Fruit fly (Drosophila melanogaster) whole organism, wandering third instar larva: ENCODE data around the gene Kyat.

ENCODE experiments used
- Hr78 ChIP-seq: fragments of >200 bp; optimal IDR thresholded peaks from 2 replicates; lab custom pipeline; 2017; ENCODE audit warnings: missing biosample characterization, missing genetic modification characterization
- Jra ChIP-seq: sonication (Bioruptor generic); optimal IDR thresholded peaks from 2 replicates; lab custom pipeline; 2016; ENCODE audit warnings: missing biosample characterization, missing genetic modification characterization
- N ChIP-seq: fragments of >200 bp; optimal IDR thresholded peaks from 2 replicates; lab custom pipeline; 2018; ENCODE audit warnings: missing biosample characterization, missing external identifiers, missing genetic modification characterization
- OdsH ChIP-seq: fragments of 200-800 bp; sonication (Bioruptor generic); optimal IDR thresholded peaks from 2 replicates; lab custom pipeline; 2016; ENCODE audit warnings: missing biosample characterization, mild to moderate bottlenecking, missing genetic modification characterization
- Sp1 ChIP-seq: fragments of 200-800 bp; sonication (Bioruptor generic); optimal IDR thresholded peaks from 3 replicates; lab custom pipeline; 2019; ENCODE audit warnings: missing biosample characterization, mild to moderate bottlenecking, missing genetic modification characterization, moderate library complexity
- brk ChIP-seq: fragments of 200-800 bp; sonication (Bioruptor generic); optimal IDR thresholded peaks from 2 replicates; lab custom pipeline; 2016; ENCODE audit warnings: missing biosample characterization, mild to moderate bottlenecking, missing genetic modification characterization
- dmrt93B ChIP-seq: fragments of 200-800 bp; sonication (Bioruptor generic); optimal IDR thresholded peaks from 2 replicates; lab custom pipeline; 2018; ENCODE audit warnings: missing biosample characterization, mild to moderate bottlenecking, missing genetic modification characterization
- dsf ChIP-seq: sonication (Bioruptor generic); optimal IDR thresholded peaks from 2 replicates; lab custom pipeline; 2016; ENCODE audit warnings: missing biosample characterization, missing genetic modification characterization, borderline replicate concordance
- fru ChIP-seq: fragments of 200-800 bp; sonication (Bioruptor generic); optimal IDR thresholded peaks from 3 replicates; lab custom pipeline; 2016; ENCODE audit warnings: missing biosample characterization, mild to moderate bottlenecking, missing genetic modification characterization
- h ChIP-seq: fragments of 200-800 bp; sonication (Bioruptor generic); optimal IDR thresholded peaks from 3 replicates; lab custom pipeline; 2016; ENCODE audit warnings: missing biosample characterization, mild to moderate bottlenecking, missing genetic modification characterization
- sage ChIP-seq: fragments of 200-800 bp; sonication (Bioruptor generic); optimal IDR thresholded peaks from 2 replicates; lab custom pipeline; 2016; ENCODE audit warnings: missing biosample characterization, mild to moderate bottlenecking, missing genetic modification characterization
- tai ChIP-seq: sonication (Bioruptor generic); optimal IDR thresholded peaks from 2 replicates; lab custom pipeline; 2016; ENCODE audit warnings: missing biosample characterization, missing genetic modification characterization
- usp ChIP-seq: fragments of >200 bp; optimal IDR thresholded peaks from 2 replicates; lab custom pipeline; 2017; ENCODE audit warnings: missing biosample characterization, missing genetic modification characterization

DNA sequence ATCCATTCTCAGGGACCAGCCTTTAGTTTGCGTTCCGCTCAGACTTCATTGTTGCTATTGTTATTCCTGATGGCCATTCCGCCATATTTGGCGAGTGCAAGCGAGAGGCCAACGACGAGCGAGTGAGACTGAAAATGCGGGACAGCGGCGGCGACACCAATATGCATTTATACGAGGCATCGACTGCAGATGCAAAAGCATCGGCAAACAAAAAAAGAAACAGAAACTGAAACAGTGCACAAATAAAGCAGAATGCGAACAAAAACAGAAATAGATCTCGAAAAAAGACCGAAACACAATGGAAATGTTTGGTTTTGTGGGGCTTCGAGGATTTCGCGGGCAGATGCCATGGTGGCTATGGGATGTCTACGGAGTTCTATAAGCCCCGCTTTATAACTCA is 36.8 kb upstream of the Kyat start:
- TF ChIP-seq Sp1 (GFP tag; lab: Kevin White, UChicago) (no peak), usp (no peak), dsf (no peak), Hr78 (GFP tag; lab: Kevin White, UChicago) (no peak), brk (GFP tag; lab: Kevin White, UChicago) (no peak), fru (no peak), OdsH (GFP tag; lab: Kevin White, UChicago) (no peak), dmrt93B (GFP tag; lab: Kevin White, UChicago) (no peak), N (GFP tag; lab: Kevin White, UChicago) (no peak), Jra (GFP tag; lab: Kevin White, UChicago) (no peak), h (GFP tag; lab: Kevin White, UChicago) (no peak), sage (GFP tag; lab: Kevin White, UChicago) (no peak), tai (GFP tag; lab: Kevin White, UChicago) (no peak)
